Worm (Caenorhabditis elegans) whole organism, late embryonic: ENCODE measurements around the gene K06H7.1.
A peak's percentile ranks its signal among the peaks of the same experiment; 100 is the strongest.

Experiments used
- ama-1 ChIP-seq: fragments of 150-350 bp; optimal IDR thresholded peaks from 2 replicates; lab custom pipeline; 2014
- ceh-18 ChIP-seq: sonication (generic microtip); optimal IDR thresholded peaks from 2 replicates; lab custom pipeline; 2016; ENCODE audit warnings: missing genetic modification characterization, missing compliant biosample characterization
- pag-3 ChIP-seq: sonication (generic microtip); optimal IDR thresholded peaks from 2 replicates; lab custom pipeline; 2016; ENCODE audit warnings: missing compliant biosample characterization, missing genetic modification characterization, borderline replicate concordance
- pat-9 ChIP-seq: fragments of 200-800 bp; sonication (Bioruptor generic); optimal IDR thresholded peaks from 2 replicates; lab custom pipeline; 2018; ENCODE audit warnings: mild to moderate bottlenecking, missing genetic modification characterization, moderate library complexity, missing compliant biosample characterization
- pax-1 ChIP-seq: fragments of 150-350 bp; optimal IDR thresholded peaks from 2 replicates; lab custom pipeline; 2014; ENCODE audit warnings: missing biosample characterization, missing genetic modification characterization
- tbx-2 ChIP-seq: sonication (generic microtip); optimal IDR thresholded peaks from 2 replicates; lab custom pipeline; 2016; ENCODE audit warnings: missing genetic modification characterization, missing compliant biosample characterization
- unc-55 ChIP-seq: sonication (generic microtip); optimal IDR thresholded peaks from 2 replicates; lab custom pipeline; 2017; ENCODE audit warnings: missing biosample characterization, missing genetic modification reagents, missing genetic modification characterization
- ztf-16 ChIP-seq: sonication (generic microtip); optimal IDR thresholded peaks from 2 replicates; lab custom pipeline; 2017; ENCODE audit warnings: missing genetic modification characterization, missing compliant biosample characterization

ce11 chrIII:8109459-8110057 lies 10.4 kb downstream of the K06H7.1 start:
- no peak for TF ChIP-seq unc-55
- peak; percentile 69 for TF ChIP-seq pat-9 (tag; lab: Kevin White, UChicago)
- TF ChIP-seq ztf-16 (tag; lab: Kevin White, UChicago) = peak; percentile 80
- peak; percentile 72 for TF ChIP-seq tbx-2
- no peak for TF ChIP-seq pax-1 (tag; lab: Kevin White, UChicago)
- TF ChIP-seq pag-3 = no peak
- peak; percentile 57 for TF ChIP-seq ceh-18 (tag; lab: Kevin White, UChicago)
- TF ChIP-seq ama-1 (lab: Kevin White, UChicago) = no peak
